Fruit fly (Drosophila melanogaster) whole organism, embryonic: ENCODE results near the gene CAH7.

ENCODE experiments used
- ATbp ChIP-seq: fragments of 200-800 bp; sonication (Bioruptor generic); optimal IDR thresholded peaks from 2 replicates; lab custom pipeline; 2017; ENCODE audit warnings: missing biosample characterization, mild to moderate bottlenecking, missing genetic modification characterization, missing genetic modification reagents
- Adf1 ChIP-seq: fragments of 200-800 bp; sonication (Bioruptor generic); IDR thresholded peaks from 2 replicates; pipeline ENCODE4 v1.3.6; 2022; ENCODE audit warnings: missing biosample characterization, missing genetic modification characterization
- B-H2 ChIP-seq: fragments of 200-800 bp; sonication (Bioruptor generic); optimal IDR thresholded peaks from 2 replicates; lab custom pipeline; 2018; ENCODE audit warnings: missing biosample characterization, mild to moderate bottlenecking, missing genetic modification characterization
- CG10209 ChIP-seq: fragments of 200-800 bp; sonication (Bioruptor generic); optimal IDR thresholded peaks from 3 replicates; lab custom pipeline; 2017; ENCODE audit warnings: missing biosample characterization, mild to moderate bottlenecking, missing genetic modification characterization, missing genetic modification reagents
- CG10959 ChIP-seq: fragments of 200-800 bp; sonication (Bioruptor generic); IDR thresholded peaks from 2 replicates; pipeline ENCODE4 v1.3.6; 2022; ENCODE audit warnings: missing biosample characterization, missing genetic modification characterization
- CG12104 ChIP-seq: fragments of 200-800 bp; sonication (Bioruptor generic); optimal IDR thresholded peaks from 3 replicates; lab custom pipeline; 2016; ENCODE audit warnings: missing biosample characterization, missing genetic modification characterization
- CG12155 ChIP-seq: fragments of 200-800 bp; sonication (Bioruptor generic); optimal IDR thresholded peaks from 3 replicates; lab custom pipeline; 2016; ENCODE audit warnings: missing biosample characterization, missing genetic modification characterization
- CG12299 ChIP-seq: fragments of 200-800 bp; sonication (Bioruptor generic); optimal IDR thresholded peaks from 2 replicates; lab custom pipeline; 2018; ENCODE audit warnings: missing biosample characterization, mild to moderate bottlenecking, missing genetic modification characterization
- CG1233 ChIP-seq: fragments of 200-800 bp; sonication (Bioruptor generic); optimal IDR thresholded peaks from 4 replicates; lab custom pipeline; 2018; ENCODE audit warnings: missing biosample characterization, mild to moderate bottlenecking, missing genetic modification characterization
- CG12744 ChIP-seq: fragments of 200-800 bp; sonication (Bioruptor generic); optimal IDR thresholded peaks from 2 replicates; lab custom pipeline; 2016; ENCODE audit warnings: missing biosample characterization, missing genetic modification characterization
- CG13296 ChIP-seq: fragments of 200-800 bp; sonication (Bioruptor generic); optimal IDR thresholded peaks from 3 replicates; lab custom pipeline; 2018; ENCODE audit warnings: missing biosample characterization, mild to moderate bottlenecking, missing genetic modification characterization
- CG15073 ChIP-seq: fragments of 200-800 bp; sonication (Bioruptor generic); optimal IDR thresholded peaks from 2 replicates; lab custom pipeline; 2016; ENCODE audit warnings: missing biosample characterization, missing genetic modification characterization
- CG15514 ChIP-seq: fragments of 200-800 bp; sonication (Bioruptor generic); optimal IDR thresholded peaks from 3 replicates; lab custom pipeline; 2017; ENCODE audit warnings: missing biosample characterization, missing genetic modification characterization, mild to moderate bottlenecking, moderate library complexity, missing genetic modification reagents
- CG15601 ChIP-seq: fragments of 200-800 bp; sonication (Bioruptor generic); optimal IDR thresholded peaks from 3 replicates; lab custom pipeline; 2019; ENCODE audit warnings: missing biosample characterization, mild to moderate bottlenecking, missing genetic modification characterization, moderate library complexity
- CG1603 ChIP-seq: fragments of 200-800 bp; sonication (Bioruptor generic); optimal IDR thresholded peaks from 2 replicates; lab custom pipeline; 2019; ENCODE audit warnings: missing biosample characterization, mild to moderate bottlenecking, missing genetic modification characterization, moderate library complexity
- CG16813 ChIP-seq: fragments of 200-800 bp; sonication (Bioruptor generic); IDR thresholded peaks from 3 replicates; pipeline ENCODE4 v1.3.6; 2022; ENCODE audit warnings: missing biosample characterization, missing genetic modification characterization; ENCODE audit not compliant: partially characterized antibody
- CG17359 ChIP-seq: fragments of 200-800 bp; sonication (Bioruptor generic); optimal IDR thresholded peaks from 3 replicates; lab custom pipeline; 2018; ENCODE audit warnings: missing biosample characterization, mild to moderate bottlenecking, missing genetic modification characterization, moderate library complexity
- CG17802 ChIP-seq: fragments of 200-800 bp; sonication (Bioruptor generic); optimal IDR thresholded peaks from 2 replicates; lab custom pipeline; 2018; ENCODE audit warnings: missing biosample characterization, mild to moderate bottlenecking, missing genetic modification characterization, moderate library complexity
- CG17829 ChIP-seq: fragments of 200-800 bp; optimal IDR thresholded peaks from 2 replicates; lab custom pipeline; 2019; ENCODE audit warnings: missing biosample characterization, mild to moderate bottlenecking, missing genetic modification characterization, moderate library complexity
- CG18599 ChIP-seq: fragments of 200-800 bp; sonication (Bioruptor generic); optimal IDR thresholded peaks from 3 replicates; lab custom pipeline; 2017; ENCODE audit warnings: missing biosample characterization, missing genetic modification characterization, mild to moderate bottlenecking, moderate library complexity, missing genetic modification reagents
- CG2199 ChIP-seq: fragments of 200-800 bp; sonication (Bioruptor generic); IDR thresholded peaks from 3 replicates; pipeline ENCODE4 v1.3.6; 2022; ENCODE audit warnings: missing biosample characterization, missing genetic modification characterization
- CG3407 ChIP-seq: fragments of 200-800 bp; sonication (Bioruptor generic); optimal IDR thresholded peaks from 2 replicates; lab custom pipeline; 2018; ENCODE audit warnings: missing biosample characterization, mild to moderate bottlenecking, missing genetic modification characterization
- CG34224 ChIP-seq: fragments of 200-800 bp; sonication (Bioruptor generic); IDR thresholded peaks from 3 replicates; pipeline ENCODE4 v1.3.6; 2022; ENCODE audit warnings: missing biosample characterization, missing genetic modification characterization; ENCODE audit not compliant: partially characterized antibody
- CG34376 ChIP-seq: fragments of 200-800 bp; sonication (Bioruptor generic); optimal IDR thresholded peaks from 2 replicates; lab custom pipeline; 2018; ENCODE audit warnings: missing biosample characterization, mild to moderate bottlenecking, missing genetic modification characterization
- CG7556 ChIP-seq: fragments of 200-800 bp; sonication (Bioruptor generic); optimal IDR thresholded peaks from 2 replicates; lab custom pipeline; 2017; ENCODE audit warnings: missing biosample characterization, mild to moderate bottlenecking, missing genetic modification characterization
- Dip2 ChIP-seq: fragments of 200-800 bp; sonication (Bioruptor generic); IDR thresholded peaks from 2 replicates; pipeline ENCODE4 v1.3.6; 2022; ENCODE audit warnings: missing biosample characterization, missing genetic modification characterization
- E2f1 ChIP-seq: fragments of 200-800 bp; sonication (Bioruptor generic); IDR thresholded peaks from 2 replicates; pipeline ENCODE4 v1.3.6; 2022; ENCODE audit warnings: missing biosample characterization, missing genetic modification characterization
- E2f2 ChIP-seq: fragments of 200-800 bp; sonication (Bioruptor generic); IDR thresholded peaks from 2 replicates; pipeline ENCODE4 v1.3.6; 2022; ENCODE audit warnings: missing biosample characterization, missing genetic modification characterization
- Eip74EF ChIP-seq, 2 experiments: fragments of 200-800 bp in 1 of 2; fragments of >200 bp in 1 of 2; sonication (Bioruptor generic) in 1 of 2; optimal IDR thresholded peaks; 2 replicates each; lab custom pipeline; 2017 to 2019; ENCODE audit warnings: missing biosample characterization in 2 of 2, missing genetic modification characterization in 2 of 2, mild to moderate bottlenecking in 1 of 2, moderate library complexity in 1 of 2
- Ets97D ChIP-seq: fragments of 200-800 bp; sonication (Bioruptor generic); optimal IDR thresholded peaks from 3 replicates; lab custom pipeline; 2016; ENCODE audit warnings: missing biosample characterization, missing genetic modification characterization
- Fer1 ChIP-seq: fragments of 200-800 bp; sonication (Bioruptor generic); optimal IDR thresholded peaks from 2 replicates; lab custom pipeline; 2017; ENCODE audit warnings: missing biosample characterization, mild to moderate bottlenecking, missing genetic modification characterization
- Hand ChIP-seq: fragments of 200-800 bp; sonication (Bioruptor generic); optimal IDR thresholded peaks from 2 replicates; lab custom pipeline; 2017; ENCODE audit warnings: mild to moderate bottlenecking, missing biosample characterization, missing genetic modification reagents, missing genetic modification characterization
- Hr51 ChIP-seq, 2 experiments: fragments of 200-800 bp; sonication (Bioruptor generic); optimal IDR thresholded peaks; 2 replicates in 1 of 2; 3 replicates in 1 of 2; lab custom pipeline; 2016 to 2018; ENCODE audit warnings: missing biosample characterization in 2 of 2, missing genetic modification characterization in 2 of 2, mild to moderate bottlenecking in 1 of 2, moderate library complexity in 1 of 2
- Mes4 ChIP-seq: fragments of 200-800 bp; sonication (Bioruptor generic); optimal IDR thresholded peaks from 2 replicates; lab custom pipeline; 2016; ENCODE audit warnings: missing biosample characterization, missing genetic modification characterization
- Myb ChIP-seq: fragments of 200-800 bp; sonication (Bioruptor generic); optimal IDR thresholded peaks from 2 replicates; lab custom pipeline; 2016; ENCODE audit warnings: missing biosample characterization, missing genetic modification characterization
- NFAT ChIP-seq: fragments of 200-800 bp; sonication (Bioruptor generic); IDR thresholded peaks from 2 replicates; pipeline ENCODE4 v1.3.6; 2022; ENCODE audit warnings: missing biosample characterization, missing genetic modification characterization
- Sin3A ChIP-seq: fragments of >200 bp; optimal IDR thresholded peaks from 2 replicates; lab custom pipeline; 2018
- Taf1 ChIP-seq: fragments of 200-800 bp; sonication (Bioruptor generic); IDR thresholded peaks from 2 replicates; pipeline ENCODE4 v1.3.6; 2022; ENCODE audit warnings: missing biosample characterization, missing genetic modification characterization
- chif ChIP-seq, 2 experiments: fragments of 200-800 bp; sonication (Bioruptor generic); optimal IDR thresholded peaks; 3 replicates each; lab custom pipeline; 2016; ENCODE audit warnings: missing biosample characterization in 2 of 2, missing genetic modification characterization in 2 of 2
- eyg ChIP-seq: fragments of 200-800 bp; sonication (Bioruptor generic); optimal IDR thresholded peaks from 3 replicates; lab custom pipeline; 2016; ENCODE audit warnings: missing biosample characterization, missing genetic modification characterization
- her ChIP-seq: fragments of 200-800 bp; sonication (Bioruptor generic); optimal IDR thresholded peaks from 2 replicates; lab custom pipeline; 2016; ENCODE audit warnings: missing biosample characterization, missing genetic modification characterization
- jumu ChIP-seq: fragments of 200-800 bp; sonication (Bioruptor generic); optimal IDR thresholded peaks from 3 replicates; lab custom pipeline; 2016; ENCODE audit warnings: missing biosample characterization, missing genetic modification characterization
- lab ChIP-seq: fragments of 200-800 bp; sonication (Bioruptor generic); optimal IDR thresholded peaks from 3 replicates; lab custom pipeline; 2017; ENCODE audit warnings: missing biosample characterization, missing genetic modification characterization, mild to moderate bottlenecking, moderate library complexity, missing genetic modification reagents
- peb ChIP-seq: fragments of 200-800 bp; sonication (Bioruptor generic); IDR thresholded peaks from 2 replicates; pipeline ENCODE4 v1.3.6; 2022; ENCODE audit warnings: missing biosample characterization, missing genetic modification characterization
- ro ChIP-seq: fragments of 200-800 bp; sonication (Bioruptor generic); IDR thresholded peaks from 2 replicates; pipeline ENCODE4 v1.3.6; 2022; ENCODE audit warnings: missing biosample characterization, missing genetic modification characterization
- row ChIP-seq: fragments of 200-800 bp; sonication (Bioruptor generic); IDR thresholded peaks from 3 replicates; pipeline ENCODE4 v1.3.6; 2022; ENCODE audit warnings: missing biosample characterization, missing genetic modification characterization
- sens ChIP-seq: fragments of 200-800 bp; sonication (Bioruptor generic); peaks from one replicate; lab custom pipeline; 2016; ENCODE audit warnings: missing biosample characterization, missing genetic modification characterization
- tin ChIP-seq: fragments of 200-800 bp; sonication (Bioruptor generic); optimal IDR thresholded peaks from 3 replicates; lab custom pipeline; 2016; ENCODE audit warnings: missing biosample characterization, missing genetic modification characterization
- twi ChIP-seq: fragments of 200-800 bp; optimal IDR thresholded peaks from 2 replicates; lab custom pipeline; 2019; ENCODE audit warnings: missing biosample characterization, mild to moderate bottlenecking, missing genetic modification characterization, moderate library complexity
- tx ChIP-seq: fragments of 200-800 bp; sonication (Bioruptor generic); optimal IDR thresholded peaks from 2 replicates; lab custom pipeline; 2016; ENCODE audit warnings: missing biosample characterization, missing genetic modification characterization
- yki ChIP-seq: fragments of >200 bp; optimal IDR thresholded peaks from 3 replicates; lab custom pipeline; 2018
- zfh2 ChIP-seq: fragments of 200-800 bp; sonication (Bioruptor generic); optimal IDR thresholded peaks from 2 replicates; lab custom pipeline; 2016; ENCODE audit warnings: missing biosample characterization, missing genetic modification characterization

CAH7 gene

DNA sequence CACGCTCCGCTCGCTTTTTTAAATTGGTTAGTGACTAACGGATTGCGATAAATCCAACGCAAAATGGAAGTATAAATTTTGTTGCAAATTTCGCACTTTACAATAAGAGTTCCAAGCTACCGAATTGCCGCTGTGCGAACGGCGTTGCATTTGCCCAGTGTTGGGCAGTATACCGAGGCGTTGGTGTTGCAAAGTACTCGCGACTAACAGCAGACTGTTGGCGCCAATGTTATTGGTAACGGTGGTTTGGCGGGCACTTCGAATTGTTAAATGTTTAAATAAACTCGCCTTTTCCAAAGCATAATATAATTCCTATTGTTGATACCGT lies 22.3 kb downstream of the CAH7 start (continued):
- TF ChIP-seq CG12104 (GFP tag; lab: Kevin White, UChicago) (no peak), CG17829 (peak; percentile 10), jumu (GFP tag; lab: Kevin White, UChicago) (peak; percentile 44), CG17802 (tag; lab: Kevin White, UChicago) (no peak), Dip2 (GFP tag; lab: Robert Waterston, UW) (no peak), lab (GFP tag; lab: Kevin White, UChicago) (peak; percentile 77), CG12155 (GFP tag; lab: Kevin White, UChicago) (peak; percentile 33), CG15073 (GFP tag; lab: Kevin White, UChicago) (no peak), twi (tag; lab: Kevin White, UChicago) (no peak), CG1233 (GFP tag; lab: Kevin White, UChicago) (peak; percentile 19), CG7556 (peak; percentile 10), CG34224 (GFP tag; lab: Robert Waterston, UW) (no peak), E2f1 (GFP tag; lab: Robert Waterston, UW) (peak; percentile 29; the same call in 1 of the 2 replicates), CG34376 (GFP tag; lab: Kevin White, UChicago) (peak; percentile 63), CG2199 (GFP tag; lab: Robert Waterston, UW) (no peak), CG13296 (peak; percentile 7), CG10959 (GFP tag; lab: Robert Waterston, UW) (peak; percentile 28; the same call in 1 of the 2 replicates), ro (GFP tag; lab: Robert Waterston, UW) (no peak), CG3407 (GFP tag; lab: Kevin White, UChicago) (no peak), Ets97D (GFP tag; lab: Kevin White, UChicago) (peak; percentile 68), Fer1 (GFP tag; lab: Kevin White, UChicago) (peak; percentile 64), B-H2 (GFP tag; lab: Kevin White, UChicago) (peak; percentile 68), Mes4 (GFP tag; lab: Kevin White, UChicago) (no peak), NFAT (GFP tag; lab: Robert Waterston, UW) (peak; percentile 29; the same call in 1 of the 2 replicates), eyg (GFP tag; lab: Kevin White, UChicago) (peak; percentile 3), Sin3A (lab: Kevin White, UChicago) (peak; percentile 21), chif (GFP tag; optimal IDR thresholded peaks at IDR 0.05; lab: Kevin White, UChicago) (no peak), CG16813 (GFP tag; lab: Robert Waterston, UW) (no peak), yki (lab: Kevin White, UChicago) (no peak), Hand (GFP tag; lab: Kevin White, UChicago) (peak; percentile 4), tx (GFP tag; lab: Kevin White, UChicago) (peak; percentile 13), row (peak; percentile 8; the same call in 1 of the 3 replicates), Taf1 (no peak), Myb (GFP tag; lab: Kevin White, UChicago) (peak; percentile 68), ATbp (GFP tag; lab: Kevin White, UChicago) (no peak), CG10209 (GFP tag; lab: Kevin White, UChicago) (peak; percentile 25), CG18599 (GFP tag; lab: Kevin White, UChicago) (peak; percentile 64), her (GFP tag; lab: Kevin White, UChicago) (peak; percentile 48), CG12744 (GFP tag; lab: Kevin White, UChicago) (no peak), E2f2 (peak; percentile 95), CG15601 (tag; lab: Kevin White, UChicago) (peak; percentile 3), Adf1 (GFP tag; lab: Robert Waterston, UW) (peak; percentile 22; the same call in 1 of the 2 replicates), Hr51 (GFP tag; optimal IDR thresholded peaks at IDR 0.05; lab: Kevin White, UChicago) (peak in 1 of 2 experiments; percentile 34), CG1603 (tag; lab: Kevin White, UChicago) (peak; percentile 65), zfh2 (GFP tag; lab: Kevin White, UChicago) (peak; percentile 74), CG12299 (peak; percentile 2), CG17359 (tag; lab: Kevin White, UChicago) (peak; percentile 18), sens (GFP tag; lab: Kevin White, UChicago) (peak; percentile 77), peb (GFP tag; lab: Robert Waterston, UW) (no peak), CG15514 (peak; percentile 71), Eip74EF (GFP tag; optimal IDR thresholded peaks at IDR 0.05; lab: Kevin White, UChicago) (no peak), tin (GFP tag; lab: Kevin White, UChicago) (peak; percentile 48)
